Fruit fly (Drosophila melanogaster): ENCODE data around the gene Plod.

Gene Plod

dm6 chr3L:11150735-11151287 is 55.0 kb downstream of the Plod start, which contains the start of gene CG6216:
CG6216 (minus strand) TSS chr3L:11150785.
- no peak for TF ChIP-seq CG17801 (GFP tag; optimal IDR thresholded peaks at IDR 0.05; ENCODE audit: partially characterized antibody)

- TF ChIP-seq CG17801 (GFP tag; optimal IDR thresholded peaks at IDR 0.05; ENCODE audit: partially characterized antibody): no peak
These were observed 57.2 kb downstream of the Plod start for dm6 chr3L:11148478-11149251.

Measured in ovary, adult (tissue).